Worm (Caenorhabditis elegans): ENCODE results near the gene F14F9.6.

Gene F14F9.6

ce11 chrV:5158302-5158701 lies 12.0 kb upstream of the F14F9.6 start, which contains the start of gene abu-15:
Gene abu-15 (plus strand): TSS chrV:5158602.
- TF ChIP-seq tab-1 (GFP tag; IDR thresholded peaks at IDR 0.05) (no peak), flt-1 (GFP tag; IDR thresholded peaks at IDR 0.05) (no peak), ztf-23 (GFP tag; IDR thresholded peaks at IDR 0.05) (no peak), med-1 (GFP tag; optimal IDR thresholded peaks at IDR 0.05; ENCODE audit: insufficient read depth) (no peak), ztf-29 (GFP tag; IDR thresholded peaks at IDR 0.05) (no peak)

ce11 chrV:5157660-5158059 lies 11.4 kb upstream of the F14F9.6 start, which contains the start of gene srx-39:
Gene srx-39 (minus strand): TSS chrV:5157760.
- TF ChIP-seq med-1 (GFP tag; optimal IDR thresholded peaks at IDR 0.05; ENCODE audit: insufficient read depth) = no peak
- TF ChIP-seq ztf-29 (GFP tag; IDR thresholded peaks at IDR 0.05) = no peak
- no peak for TF ChIP-seq ztf-23 (GFP tag; IDR thresholded peaks at IDR 0.05)
- TF ChIP-seq T22C8.4 (GFP tag; IDR thresholded peaks at IDR 0.05) = no peak
- no peak for TF ChIP-seq flt-1 (GFP tag; IDR thresholded peaks at IDR 0.05)
- no peak for TF ChIP-seq ref-1 (GFP tag; conservative IDR thresholded peaks at IDR 0.05)
- no peak for TF ChIP-seq tab-1 (GFP tag; IDR thresholded peaks at IDR 0.05)
- TF ChIP-seq klf-2 (GFP tag; conservative IDR thresholded peaks at IDR 0.05) = no peak
- no peak for TF ChIP-seq cog-1 (tag; optimal IDR thresholded peaks at IDR 0.05)

- TF ChIP-seq tab-1 (GFP tag; IDR thresholded peaks at IDR 0.05) (no peak), T22C8.4 (GFP tag; IDR thresholded peaks at IDR 0.05) (no peak)
Measured at ce11 chrV:5155516-5155915, 9.2 kb upstream of the F14F9.6 start, which contains the start of gene srx-38. Gene srx-38 (minus strand): TSS chrV:5155616.

ce11 chrV:5150880-5151279 lies 4.6 kb upstream of the F14F9.6 start, which contains the start of gene srh-130:
Gene srh-130 (plus strand): TSS chrV:5151180.
- TF ChIP-seq cog-1 (tag; optimal IDR thresholded peaks at IDR 0.05) (no peak), ztf-23 (GFP tag; IDR thresholded peaks at IDR 0.05) (no peak)

ce11 chrV:5144541-5144940 lies 1.8 kb downstream of the F14F9.6 start, which contains the start of gene F14F9.2:
Gene F14F9.2 (plus strand): TSS chrV:5144841.
- TF ChIP-seq klf-2 (GFP tag; conservative IDR thresholded peaks at IDR 0.05) (no peak), ref-1 (GFP tag; conservative IDR thresholded peaks at IDR 0.05) (no peak), ztf-23 (GFP tag; IDR thresholded peaks at IDR 0.05) (no peak), med-1 (GFP tag; optimal IDR thresholded peaks at IDR 0.05; ENCODE audit: insufficient read depth) (no peak), T22C8.4 (GFP tag; IDR thresholded peaks at IDR 0.05) (no peak), ztf-29 (GFP tag; IDR thresholded peaks at IDR 0.05) (no peak), flt-1 (GFP tag; IDR thresholded peaks at IDR 0.05) (no peak), cog-1 (tag; optimal IDR thresholded peaks at IDR 0.05) (no peak), tab-1 (GFP tag; IDR thresholded peaks at IDR 0.05) (no peak)

- TF ChIP-seq T22C8.4 (GFP tag; IDR thresholded peaks at IDR 0.05) (no peak), ztf-29 (GFP tag; IDR thresholded peaks at IDR 0.05) (no peak), flt-1 (GFP tag; IDR thresholded peaks at IDR 0.05) (no peak), cog-1 (tag; optimal IDR thresholded peaks at IDR 0.05) (no peak), ref-1 (GFP tag; conservative IDR thresholded peaks at IDR 0.05) (no peak), klf-2 (GFP tag; conservative IDR thresholded peaks at IDR 0.05) (no peak), ztf-23 (GFP tag; IDR thresholded peaks at IDR 0.05) (no peak), tab-1 (GFP tag; IDR thresholded peaks at IDR 0.05) (no peak)
Measured at ce11 chrV:5143785-5144184, 2.5 kb downstream of the F14F9.6 start, which contains the start of gene srh-129. Gene srh-129 (minus strand): TSS chrV:5143885.

ce11 chrV:5137919-5138318 lies 8.4 kb downstream of the F14F9.6 start, which contains the start of gene F14F9.3:
Gene F14F9.3 (plus strand): TSS chrV:5138219.
- no peak for TF ChIP-seq tab-1 (GFP tag; IDR thresholded peaks at IDR 0.05)
- TF ChIP-seq ztf-23 (GFP tag; IDR thresholded peaks at IDR 0.05) = no peak
- no peak for TF ChIP-seq T22C8.4 (GFP tag; IDR thresholded peaks at IDR 0.05)
- TF ChIP-seq cog-1 (tag; optimal IDR thresholded peaks at IDR 0.05) = no peak
- TF ChIP-seq ref-1 (GFP tag; conservative IDR thresholded peaks at IDR 0.05) = no peak
- no peak for TF ChIP-seq med-1 (GFP tag; optimal IDR thresholded peaks at IDR 0.05; ENCODE audit: insufficient read depth)
- TF ChIP-seq ztf-29 (GFP tag; IDR thresholded peaks at IDR 0.05) = no peak
- TF ChIP-seq klf-2 (GFP tag; conservative IDR thresholded peaks at IDR 0.05) = no peak

ce11 chrV:5132441-5132840 lies 13.9 kb downstream of the F14F9.6 start, which contains the start of gene F14F9.4:
Gene F14F9.4 (plus strand): TSS chrV:5132741.
- TF ChIP-seq med-1 (GFP tag; optimal IDR thresholded peaks at IDR 0.05; ENCODE audit: insufficient read depth) = no peak
- no peak for TF ChIP-seq ref-1 (GFP tag; conservative IDR thresholded peaks at IDR 0.05)
- no peak for TF ChIP-seq ztf-29 (GFP tag; IDR thresholded peaks at IDR 0.05)
- no peak for TF ChIP-seq flt-1 (GFP tag; IDR thresholded peaks at IDR 0.05)
- no peak for TF ChIP-seq cog-1 (tag; optimal IDR thresholded peaks at IDR 0.05)
- no peak for TF ChIP-seq klf-2 (GFP tag; conservative IDR thresholded peaks at IDR 0.05)
- no peak for TF ChIP-seq ztf-23 (GFP tag; IDR thresholded peaks at IDR 0.05)
- TF ChIP-seq tab-1 (GFP tag; IDR thresholded peaks at IDR 0.05) = no peak
- TF ChIP-seq T22C8.4 (GFP tag; IDR thresholded peaks at IDR 0.05) = no peak

- TF ChIP-seq tab-1 (GFP tag; IDR thresholded peaks at IDR 0.05) = no peak
- no peak for TF ChIP-seq cog-1 (tag; optimal IDR thresholded peaks at IDR 0.05)
- TF ChIP-seq med-1 (GFP tag; optimal IDR thresholded peaks at IDR 0.05; ENCODE audit: insufficient read depth) = no peak
- no peak for TF ChIP-seq T22C8.4 (GFP tag; IDR thresholded peaks at IDR 0.05)
- no peak for TF ChIP-seq flt-1 (GFP tag; IDR thresholded peaks at IDR 0.05)
- no peak for TF ChIP-seq ztf-23 (GFP tag; IDR thresholded peaks at IDR 0.05)
- no peak for TF ChIP-seq ref-1 (GFP tag; conservative IDR thresholded peaks at IDR 0.05)
- TF ChIP-seq klf-2 (GFP tag; conservative IDR thresholded peaks at IDR 0.05) = no peak
- TF ChIP-seq ztf-29 (GFP tag; IDR thresholded peaks at IDR 0.05) = no peak
Measured at ce11 chrV:5131380-5131779, 14.9 kb downstream of the F14F9.6 start.

ce11 chrV:5130018-5130417 lies 16.3 kb downstream of the F14F9.6 start, which contains the start of gene F14F9.8:
Gene F14F9.8 (plus strand): TSS chrV:5130318.
- TF ChIP-seq klf-2 (GFP tag; conservative IDR thresholded peaks at IDR 0.05) = no peak
- TF ChIP-seq flt-1 (GFP tag; IDR thresholded peaks at IDR 0.05) = no peak
- TF ChIP-seq med-1 (GFP tag; optimal IDR thresholded peaks at IDR 0.05; ENCODE audit: insufficient read depth) = no peak
- TF ChIP-seq T22C8.4 (GFP tag; IDR thresholded peaks at IDR 0.05) = no peak
- no peak for TF ChIP-seq ztf-29 (GFP tag; IDR thresholded peaks at IDR 0.05)
- TF ChIP-seq tab-1 (GFP tag; IDR thresholded peaks at IDR 0.05) = no peak
- no peak for TF ChIP-seq cog-1 (tag; optimal IDR thresholded peaks at IDR 0.05)
- no peak for TF ChIP-seq ref-1 (GFP tag; conservative IDR thresholded peaks at IDR 0.05)
- TF ChIP-seq ztf-23 (GFP tag; IDR thresholded peaks at IDR 0.05) = no peak

Measured in whole organism, midembryonic.